Worm (Caenorhabditis elegans) whole organism, L3 larva: ENCODE data around the gene rpl-36.

Experiments used
- ZK546.5 ChIP-seq: sonication (generic microtip); optimal IDR thresholded peaks from 2 replicates; lab custom pipeline; 2017; ENCODE audit warnings: missing biosample characterization, missing genetic modification characterization
- aly-2 ChIP-seq: fragments of 150-350 bp; optimal IDR thresholded peaks from 2 replicates; lab custom pipeline; 2014; ENCODE audit warnings: missing biosample characterization, missing genetic modification characterization
- ama-1 ChIP-seq: fragments of 150-350 bp; optimal IDR thresholded peaks from 2 replicates; lab custom pipeline; 2018
- ceh-16 ChIP-seq: sonication (generic microtip); optimal IDR thresholded peaks from 2 replicates; lab custom pipeline; 2017; ENCODE audit warnings: missing biosample characterization, missing genetic modification characterization
- ceh-28 ChIP-seq: fragments of 150-350 bp; optimal IDR thresholded peaks from 2 replicates; lab custom pipeline; 2014; ENCODE audit warnings: missing biosample characterization, missing genetic modification reagents, missing genetic modification characterization
- ceh-9 ChIP-seq: sonication (generic microtip); optimal IDR thresholded peaks from 2 replicates; lab custom pipeline; 2018; ENCODE audit warnings: missing biosample characterization, missing genetic modification characterization
- daf-12 ChIP-seq: fragments of 150-350 bp; optimal IDR thresholded peaks from 2 replicates; lab custom pipeline; 2014; ENCODE audit warnings: missing biosample characterization, missing genetic modification reagents, missing genetic modification characterization
- egl-27 ChIP-seq: sonication (generic microtip); optimal IDR thresholded peaks from 4 replicates; lab custom pipeline; 2017; ENCODE audit warnings: missing biosample characterization, missing genetic modification reagents, missing genetic modification characterization
- egl-5 ChIP-seq: fragments of 150-350 bp; optimal IDR thresholded peaks from 2 replicates; lab custom pipeline; 2017; ENCODE audit warnings: missing biosample characterization, missing genetic modification reagents, missing genetic modification characterization, inconsistent platforms
- elt-1 ChIP-seq: fragments of 150-350 bp; optimal IDR thresholded peaks from 2 replicates; lab custom pipeline; 2014; ENCODE audit warnings: missing biosample characterization, missing genetic modification characterization
- elt-3 ChIP-seq, 3 experiments: fragments of 150-350 bp in 1 of 3; sonication (generic microtip) in 2 of 3; optimal IDR thresholded peaks; 2 replicates in 2 of 3; 4 replicates in 1 of 3; lab custom pipeline; 2014 to 2017; ENCODE audit warnings: missing biosample characterization in 3 of 3, missing genetic modification characterization in 3 of 3
- eor-1 ChIP-seq, 2 experiments: fragments of 150-350 bp; optimal IDR thresholded peaks; 2 replicates each; lab custom pipeline; 2014 to 2018; ENCODE audit warnings: missing biosample characterization in 2 of 2, missing genetic modification characterization in 2 of 2
- fkh-10 ChIP-seq: sonication (generic microtip); optimal IDR thresholded peaks from 2 replicates; lab custom pipeline; 2017; ENCODE audit warnings: missing biosample characterization, missing genetic modification reagents, missing genetic modification characterization
- fkh-2 ChIP-seq: fragments of 150-350 bp; optimal IDR thresholded peaks from 2 replicates; lab custom pipeline; 2014; ENCODE audit warnings: missing biosample characterization, missing genetic modification reagents, missing genetic modification characterization
- fos-1 ChIP-seq: fragments of 150-350 bp; optimal IDR thresholded peaks from 2 replicates; lab custom pipeline; 2014; ENCODE audit warnings: missing biosample characterization, missing genetic modification characterization
- hmg-11 ChIP-seq: sonication (generic microtip); optimal IDR thresholded peaks from 2 replicates; lab custom pipeline; 2016; ENCODE audit warnings: missing genetic modification characterization, missing compliant biosample characterization
- jun-1 ChIP-seq: fragments of 150-350 bp; optimal IDR thresholded peaks from 2 replicates; lab custom pipeline; 2014; ENCODE audit warnings: missing biosample characterization, missing genetic modification reagents, missing genetic modification characterization
- lin-15B ChIP-seq: fragments of 150-350 bp; optimal IDR thresholded peaks from 2 replicates; lab custom pipeline; 2014; ENCODE audit warnings: missing biosample characterization, missing genetic modification characterization
- lin-39 ChIP-seq: fragments of 150-350 bp; optimal IDR thresholded peaks from 2 replicates; lab custom pipeline; 2018; ENCODE audit warnings: missing biosample characterization, missing genetic modification reagents, missing genetic modification characterization
- lsy-12 ChIP-seq: sonication (generic microtip); optimal IDR thresholded peaks from 2 replicates; lab custom pipeline; 2016; ENCODE audit warnings: mild to moderate bottlenecking, missing genetic modification characterization, missing compliant biosample characterization
- mdl-1 ChIP-seq: fragments of 150-350 bp; optimal IDR thresholded peaks from 2 replicates; lab custom pipeline; 2014; ENCODE audit warnings: missing biosample characterization, missing genetic modification characterization
- mml-1 ChIP-seq: fragments of 150-350 bp; sonication (generic microtip); optimal IDR thresholded peaks from 3 replicates; lab custom pipeline; 2014; ENCODE audit warnings: missing biosample characterization, missing genetic modification characterization
- nfya-1 ChIP-seq: sonication (generic microtip); optimal IDR thresholded peaks from 2 replicates; lab custom pipeline; 2017; ENCODE audit warnings: missing genetic modification characterization, mild to moderate bottlenecking, missing compliant biosample characterization, antibody characterized with exemption, moderate library complexity; ENCODE audit not compliant: insufficient read depth
- nhr-11 ChIP-seq: fragments of 150-350 bp; optimal IDR thresholded peaks from 2 replicates; lab custom pipeline; 2014; ENCODE audit warnings: missing biosample characterization, missing genetic modification characterization
- nhr-12 ChIP-seq: fragments of 150-350 bp; optimal IDR thresholded peaks from 2 replicates; lab custom pipeline; 2014; ENCODE audit warnings: missing biosample characterization, missing genetic modification characterization
- nhr-23 ChIP-seq: fragments of 150-350 bp; optimal IDR thresholded peaks from 2 replicates; lab custom pipeline; 2014; ENCODE audit warnings: missing biosample characterization, missing genetic modification reagents, missing genetic modification characterization
- nhr-237 ChIP-seq: fragments of 150-350 bp; optimal IDR thresholded peaks from 2 replicates; lab custom pipeline; 2014; ENCODE audit warnings: missing biosample characterization, missing genetic modification characterization
- nhr-25 ChIP-seq: sonication (generic microtip); optimal IDR thresholded peaks from 2 replicates; lab custom pipeline; 2017; ENCODE audit warnings: missing biosample characterization, missing genetic modification characterization
- nhr-28 ChIP-seq: fragments of 150-350 bp; optimal IDR thresholded peaks from 2 replicates; lab custom pipeline; 2014; ENCODE audit warnings: missing biosample characterization, missing genetic modification characterization
- nhr-43 ChIP-seq: sonication (generic microtip); optimal IDR thresholded peaks from 2 replicates; lab custom pipeline; 2016; ENCODE audit warnings: mild to moderate bottlenecking, missing genetic modification characterization, missing compliant biosample characterization; ENCODE audit not compliant: poor library complexity, severe bottlenecking
- nhr-67 ChIP-seq: fragments of 150-350 bp; optimal IDR thresholded peaks from 2 replicates; lab custom pipeline; 2014; ENCODE audit warnings: missing biosample characterization, missing genetic modification characterization
- nhr-77 ChIP-seq: fragments of 150-350 bp; optimal IDR thresholded peaks from 2 replicates; lab custom pipeline; 2014; ENCODE audit warnings: missing biosample characterization, missing genetic modification characterization
- pha-4 ChIP-seq: fragments of 150-350 bp; optimal IDR thresholded peaks from 2 replicates; lab custom pipeline; 2014; ENCODE audit warnings: missing biosample characterization, missing genetic modification reagents, missing genetic modification characterization
- pqm-1 ChIP-seq: fragments of 150-350 bp; optimal IDR thresholded peaks from 2 replicates; lab custom pipeline; 2017; ENCODE audit warnings: missing biosample characterization, missing genetic modification characterization, inconsistent platforms
- sea-2 ChIP-seq: fragments of 150-350 bp; sonication (generic microtip); optimal IDR thresholded peaks from 4 replicates; lab custom pipeline; 2014; ENCODE audit warnings: missing biosample characterization, missing genetic modification reagents, missing genetic modification characterization
- skn-1 ChIP-seq: fragments of 150-350 bp; optimal IDR thresholded peaks from 2 replicates; lab custom pipeline; 2014; ENCODE audit warnings: missing biosample characterization, missing genetic modification characterization
- snpc-4 ChIP-seq: fragments of 150-350 bp; optimal IDR thresholded peaks from 2 replicates; lab custom pipeline; 2014; ENCODE audit warnings: missing biosample characterization, missing genetic modification characterization
- tbx-2 ChIP-seq: sonication (generic microtip); optimal IDR thresholded peaks from 2 replicates; lab custom pipeline; 2016; ENCODE audit warnings: mild to moderate bottlenecking, missing genetic modification characterization, missing compliant biosample characterization
- unc-39 ChIP-seq: sonication (generic microtip); optimal IDR thresholded peaks from 4 replicates; lab custom pipeline; 2017; ENCODE audit warnings: missing biosample characterization, missing genetic modification characterization
- unc-62 ChIP-seq: fragments of 150-350 bp; sonication (generic microtip); optimal IDR thresholded peaks from 4 replicates; lab custom pipeline; 2014; ENCODE audit warnings: missing biosample characterization, missing genetic modification reagents, missing genetic modification characterization
- zag-1 ChIP-seq: fragments of 150-350 bp; optimal IDR thresholded peaks from 2 replicates; lab custom pipeline; 2014; ENCODE audit warnings: missing biosample characterization, missing genetic modification characterization
- ztf-11 ChIP-seq: fragments of 150-350 bp; optimal IDR thresholded peaks from 2 replicates; lab custom pipeline; 2014; ENCODE audit warnings: missing biosample characterization, missing genetic modification characterization
- ztf-4 ChIP-seq: fragments of 150-350 bp; optimal IDR thresholded peaks from 2 replicates; lab custom pipeline; 2014; ENCODE audit warnings: missing biosample characterization, missing genetic modification characterization

rpl-36 gene

ce11 chrIII:7133559-7133958 is 46.5 kb upstream of the rpl-36 start, which contains the start of the genes pot-1 and ggtb-1:
pot-1 (minus strand) TSS chrIII:7133678.
ggtb-1 (plus strand) TSS chrIII:7133766.
- peak; percentile 5 for TF ChIP-seq lin-15B (tag; lab: Kevin White, UChicago)
- peak; percentile 6 for TF ChIP-seq nfya-1 (tag; lab: Kevin White, UChicago)
- TF ChIP-seq mdl-1 (tag; lab: Kevin White, UChicago), result no peak
- TF ChIP-seq pha-4 (tag; lab: Kevin White, UChicago), result peak; percentile 31

ce11 chrIII:7136015-7136414 is 44.0 kb upstream of the rpl-36 start, which contains the start of gene B0280.17:
B0280.17 (minus strand) TSS chrIII:7136115.
- TF ChIP-seq unc-62 (GFP tag; lab: Kevin White, UChicago) (no peak), aly-2 (tag; lab: Kevin White, UChicago) (no peak), ama-1 (no peak), ztf-4 (no peak), sea-2 (GFP tag; lab: Kevin White, UChicago) (no peak), lin-39 (no peak), ceh-9 (tag; lab: Kevin White, UChicago) (no peak), zag-1 (tag; lab: Kevin White, UChicago) (no peak), ceh-16 (tag; lab: Kevin White, UChicago) (no peak), nhr-12 (tag; lab: Kevin White, UChicago) (no peak), hmg-11 (tag; lab: Kevin White, UChicago) (no peak), nhr-43 (no peak)
- TF ChIP-seq, all 47 proteins: peak for 0

- TF ChIP-seq lsy-12 (tag; lab: Kevin White, UChicago) (no peak), egl-27 (tag; lab: Kevin White, UChicago) (no peak), fkh-10 (no peak), aly-2 (tag; lab: Kevin White, UChicago) (no peak), nhr-237 (no peak), sea-2 (GFP tag; lab: Kevin White, UChicago) (no peak), elt-3 (tag; optimal IDR thresholded peaks at IDR 0.05; lab: Kevin White, UChicago) (no peak), ztf-11 (tag; lab: Kevin White, UChicago) (no peak), zag-1 (tag; lab: Kevin White, UChicago) (no peak), lin-15B (tag; lab: Kevin White, UChicago) (no peak), nhr-28 (tag; lab: Kevin White, UChicago) (no peak)
These were observed 41.9 kb upstream of the rpl-36 start, which contains the start of gene B0280.11 for ce11 chrIII:7138178-7138577. B0280.11 (minus strand) TSS chrIII:7138278.

DNA sequence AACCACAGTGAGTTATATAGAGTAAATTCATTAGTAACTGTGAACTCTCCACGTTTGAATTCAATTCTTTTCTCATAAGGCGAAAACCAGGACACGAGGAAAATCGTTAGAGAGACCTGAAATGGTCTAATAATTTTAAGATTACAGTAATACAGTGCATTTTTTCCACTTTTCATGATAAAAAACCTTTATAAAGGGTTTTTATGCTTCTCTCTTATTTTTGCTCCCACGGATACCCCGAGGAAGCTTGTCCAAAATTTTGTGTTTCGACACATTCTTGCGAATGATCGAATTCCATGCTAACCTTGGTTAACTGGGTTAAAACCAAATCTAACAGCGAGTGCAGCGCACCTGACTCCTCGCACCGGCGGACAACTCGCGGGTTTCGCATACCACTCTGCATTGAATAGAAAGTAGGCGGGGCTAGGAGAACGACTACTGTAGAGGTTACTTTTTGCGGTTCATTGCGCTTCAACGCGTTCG is 39.8 kb upstream of the rpl-36 start:
- peak; percentile 25 for TF ChIP-seq ama-1
- TF ChIP-seq egl-27 (tag; lab: Kevin White, UChicago), result no peak
- peak; percentile 11 for TF ChIP-seq tbx-2 (tag; lab: Kevin White, UChicago)
- peak; percentile 20 for TF ChIP-seq lsy-12 (tag; lab: Kevin White, UChicago)
- no peak for TF ChIP-seq nhr-67
- TF ChIP-seq skn-1 (tag; lab: Kevin White, UChicago), result no peak
- TF ChIP-seq daf-12 (tag; lab: Kevin White, UChicago), result no peak
- TF ChIP-seq zag-1 (tag; lab: Kevin White, UChicago), result no peak
- peak; percentile 43 for TF ChIP-seq nhr-43
- TF ChIP-seq ceh-16 (tag; lab: Kevin White, UChicago), result no peak
- no peak for TF ChIP-seq ceh-9 (tag; lab: Kevin White, UChicago)
- no peak for TF ChIP-seq unc-62 (GFP tag; lab: Kevin White, UChicago)
- no peak for TF ChIP-seq eor-1 (tag; optimal IDR thresholded peaks at IDR 0.05; lab: Kevin White, UChicago)
- no peak for TF ChIP-seq lin-15B (tag; lab: Kevin White, UChicago)
- no peak for TF ChIP-seq ZK546.5
- TF ChIP-seq nhr-11 (tag; lab: Kevin White, UChicago), result no peak
- TF ChIP-seq unc-39, result no peak
- TF ChIP-seq jun-1 (tag; lab: Kevin White, UChicago), result no peak
- TF ChIP-seq mml-1 (tag; lab: Kevin White, UChicago), result no peak
- TF ChIP-seq nhr-77 (tag; lab: Kevin White, UChicago), result no peak
- no peak for TF ChIP-seq lin-39
- TF ChIP-seq sea-2 (GFP tag; lab: Kevin White, UChicago), result no peak
- TF ChIP-seq nhr-28 (tag; lab: Kevin White, UChicago), result no peak
- TF ChIP-seq hmg-11 (tag; lab: Kevin White, UChicago), result no peak
- TF ChIP-seq snpc-4 (tag; lab: Kevin White, UChicago), result peak; percentile 96
- no peak for TF ChIP-seq fkh-10
- TF ChIP-seq mdl-1 (tag; lab: Kevin White, UChicago), result no peak
- TF ChIP-seq pha-4 (tag; lab: Kevin White, UChicago), result no peak
- TF ChIP-seq fkh-2 (tag; lab: Kevin White, UChicago), result no peak
- TF ChIP-seq ztf-11 (tag; lab: Kevin White, UChicago), result no peak
- no peak for TF ChIP-seq nhr-12 (tag; lab: Kevin White, UChicago)
- peak; percentile 4 for TF ChIP-seq pqm-1 (tag; lab: Kevin White, UChicago)
- TF ChIP-seq elt-1 (tag; lab: Kevin White, UChicago), result no peak
- no peak for TF ChIP-seq ceh-28 (tag; lab: Kevin White, UChicago)
- TF ChIP-seq nfya-1 (tag; lab: Kevin White, UChicago), result peak; percentile 72
- no peak for TF ChIP-seq elt-3 (tag; optimal IDR thresholded peaks at IDR 0.05; lab: Kevin White, UChicago)
- no peak for TF ChIP-seq egl-5 (tag; lab: Kevin White, UChicago)
- no peak for TF ChIP-seq fos-1
- peak; percentile 70 for TF ChIP-seq nhr-25 (tag; lab: Kevin White, UChicago)
- no peak for TF ChIP-seq aly-2 (tag; lab: Kevin White, UChicago)
- no peak for TF ChIP-seq nhr-23 (tag; lab: Kevin White, UChicago)
